Worm (Caenorhabditis elegans): Measurements from ENCODE around the gene W06H8.2.

W06H8.2 gene

DNA sequence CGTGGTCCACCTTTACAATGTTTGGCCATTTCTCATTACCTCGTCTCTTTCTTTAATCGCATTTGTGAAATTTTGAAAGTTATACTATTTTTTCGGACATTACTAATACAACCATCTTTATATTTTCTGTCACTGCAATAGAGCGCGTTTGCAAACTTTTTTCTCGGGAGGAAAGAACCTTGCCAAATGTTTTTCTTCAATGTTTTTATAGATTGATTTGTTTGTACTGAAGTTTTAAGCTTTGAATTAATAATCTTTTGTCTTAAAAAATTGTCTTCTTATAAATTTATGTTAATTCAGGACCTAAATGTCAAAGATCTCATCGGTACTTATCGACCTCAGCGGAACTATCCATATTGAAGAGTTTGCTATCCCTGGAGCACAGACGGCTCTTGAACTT, 28.3 kb downstream of the W06H8.2 start, which contains the start of gene K08B12.3:
K08B12.3 (plus strand) TSS at position 301 of the 400 bp plus-strand sequence.
- TF ChIP-seq unc-62 (GFP tag; optimal IDR thresholded peaks at IDR 0.05), result no peak

DNA sequence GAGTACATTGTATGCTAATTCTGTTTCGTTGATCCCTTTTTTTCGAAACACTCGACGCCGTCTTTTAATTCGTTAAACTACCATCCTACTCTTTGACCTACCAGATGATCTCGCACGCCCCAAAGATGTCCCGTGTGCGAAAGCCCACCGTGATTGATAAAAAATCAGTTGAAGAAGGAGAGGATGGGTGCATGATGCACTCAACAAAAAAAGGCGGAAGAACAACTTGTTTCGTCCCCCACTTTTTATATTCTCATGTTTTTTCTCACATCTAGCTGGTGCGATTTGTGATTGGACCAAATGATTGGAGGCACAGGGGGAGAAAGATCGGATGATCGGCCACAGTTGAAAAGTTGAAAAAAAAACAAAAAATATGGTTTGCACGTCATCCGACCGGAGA, 31.8 kb downstream of the W06H8.2 start:
- no peak for TF ChIP-seq unc-62 (GFP tag; optimal IDR thresholded peaks at IDR 0.05)

DNA sequence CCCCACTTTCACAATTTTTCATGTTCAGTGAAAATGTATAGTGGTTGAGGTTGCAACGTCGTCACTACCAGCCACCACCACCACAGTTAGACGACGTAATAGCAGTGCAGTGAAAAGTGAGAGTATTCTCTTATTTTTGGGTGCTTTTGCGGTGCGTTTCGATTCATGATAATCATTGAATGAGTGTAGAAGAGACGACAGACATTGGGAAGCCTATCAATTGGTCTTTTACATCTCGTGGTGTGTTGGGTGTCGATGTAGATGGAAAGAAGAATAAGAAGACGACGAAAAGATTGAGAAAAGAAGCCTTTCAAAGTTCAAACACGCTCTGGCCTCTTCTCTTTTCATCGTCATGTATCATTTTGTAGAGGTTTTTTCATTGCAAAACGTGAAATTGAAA, 33.3 kb downstream of the W06H8.2 start:
- no peak for TF ChIP-seq unc-62 (GFP tag; optimal IDR thresholded peaks at IDR 0.05)

DNA sequence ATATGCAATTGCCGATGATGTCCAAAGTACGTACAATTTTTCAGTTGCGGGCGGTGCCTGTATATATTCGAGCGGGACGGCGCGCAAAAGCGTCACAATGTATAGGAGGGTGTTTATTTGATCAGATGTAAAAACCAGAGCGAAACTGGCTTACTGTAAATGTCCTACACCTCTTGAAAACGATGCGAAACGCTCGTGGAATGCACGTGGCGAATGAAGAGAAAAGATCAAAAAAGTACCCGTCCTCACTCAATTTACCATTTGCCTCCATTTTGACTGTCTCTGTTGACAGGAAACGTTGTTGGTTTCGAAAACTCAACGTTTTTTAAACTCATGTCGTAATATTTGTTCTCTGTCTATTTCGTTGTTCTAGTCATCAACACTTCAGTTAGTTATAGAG, 34.2 kb downstream of the W06H8.2 start:
- TF ChIP-seq unc-62 (GFP tag; optimal IDR thresholded peaks at IDR 0.05), result no peak

DNA sequence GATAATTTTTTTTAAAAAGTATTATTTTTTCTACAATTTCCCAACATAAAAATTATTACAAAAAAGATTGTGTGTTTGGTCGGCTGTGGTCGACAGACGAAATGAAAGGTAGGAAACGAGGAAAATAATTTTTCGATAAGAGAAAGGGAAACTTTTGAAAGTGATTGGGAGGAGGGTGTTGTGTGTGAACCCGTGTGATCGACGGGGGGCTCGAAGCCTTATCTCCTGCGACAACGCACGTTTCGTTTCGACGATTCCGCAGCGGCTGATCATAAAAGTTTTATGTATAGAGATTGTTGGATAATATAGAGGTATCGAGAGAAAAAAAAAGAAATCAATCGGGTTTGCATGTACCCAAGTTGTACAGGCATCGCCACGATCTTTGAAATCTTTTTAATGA, 36.7 kb downstream of the W06H8.2 start:
- TF ChIP-seq unc-62 (GFP tag; optimal IDR thresholded peaks at IDR 0.05), result no peak

DNA sequence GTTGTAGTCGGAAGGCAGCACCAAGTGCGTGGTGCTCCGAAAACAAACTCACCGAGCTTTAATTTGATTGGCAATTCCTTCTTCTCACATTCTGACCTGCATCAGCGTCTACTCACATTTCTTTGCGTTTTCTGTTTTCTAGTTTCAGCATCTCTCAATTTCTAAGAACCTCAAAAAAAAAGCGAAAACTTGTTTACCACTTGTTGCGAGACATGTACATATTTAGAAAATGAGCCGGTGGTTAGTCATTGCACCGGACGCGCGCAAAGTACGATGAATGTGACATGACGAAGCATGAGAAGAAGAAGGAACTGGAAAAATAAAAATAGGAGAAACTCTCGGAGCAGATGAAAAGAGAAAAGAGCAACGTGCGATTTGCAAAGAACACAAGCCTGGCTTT, 38.1 kb downstream of the W06H8.2 start:
- no peak for TF ChIP-seq unc-62 (GFP tag; optimal IDR thresholded peaks at IDR 0.05)

DNA sequence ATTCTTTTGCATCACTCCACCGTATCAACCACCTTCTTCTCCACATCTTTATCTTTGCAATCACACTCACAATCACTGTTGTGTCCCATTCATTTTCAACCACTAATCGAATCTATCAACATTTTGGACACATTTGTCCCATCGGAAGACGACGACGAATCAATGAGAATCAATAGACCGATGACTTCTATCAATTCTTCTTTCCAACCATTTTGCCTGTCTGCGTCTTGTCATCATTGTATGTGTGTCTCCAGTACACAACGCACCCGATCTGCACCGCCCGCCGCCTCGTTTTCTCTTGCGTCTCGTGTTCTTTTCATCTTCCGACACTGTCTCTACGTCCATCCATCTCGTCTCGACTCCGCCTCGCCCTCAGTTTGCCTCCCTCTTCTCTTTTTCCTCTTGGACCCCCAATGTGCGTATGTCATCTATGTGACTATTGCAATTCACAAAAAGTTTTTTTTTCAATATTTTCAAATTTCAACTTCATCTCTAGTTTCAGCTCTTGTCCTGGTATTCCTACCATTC, 40.0 kb downstream of the W06H8.2 start, which contains the start of gene dmd-7:
dmd-7 (plus strand) TSS at position 478 of the 528 bp plus-strand sequence.
- no peak for TF ChIP-seq unc-62 (GFP tag; optimal IDR thresholded peaks at IDR 0.05)

DNA sequence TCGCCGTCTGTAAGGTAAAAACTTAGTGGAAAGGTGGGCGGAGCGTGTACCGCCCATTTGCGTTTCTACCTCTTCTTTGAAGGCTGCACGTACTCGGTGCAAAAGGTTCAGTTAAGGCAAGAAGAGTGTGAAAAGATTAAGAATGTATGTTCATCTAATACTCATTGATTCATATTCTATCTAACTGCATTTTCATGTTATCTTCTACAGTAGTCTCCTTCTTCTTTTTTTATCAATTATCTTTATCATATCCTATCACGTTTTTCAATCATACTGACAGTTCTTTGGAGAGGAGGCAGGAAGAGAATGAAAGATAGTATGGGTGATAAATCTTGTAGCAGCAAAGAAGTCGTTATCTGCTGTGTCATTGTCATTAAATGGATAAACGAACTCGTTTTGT, 40.8 kb downstream of the W06H8.2 start:
- TF ChIP-seq unc-62 (GFP tag; optimal IDR thresholded peaks at IDR 0.05), result no peak

DNA sequence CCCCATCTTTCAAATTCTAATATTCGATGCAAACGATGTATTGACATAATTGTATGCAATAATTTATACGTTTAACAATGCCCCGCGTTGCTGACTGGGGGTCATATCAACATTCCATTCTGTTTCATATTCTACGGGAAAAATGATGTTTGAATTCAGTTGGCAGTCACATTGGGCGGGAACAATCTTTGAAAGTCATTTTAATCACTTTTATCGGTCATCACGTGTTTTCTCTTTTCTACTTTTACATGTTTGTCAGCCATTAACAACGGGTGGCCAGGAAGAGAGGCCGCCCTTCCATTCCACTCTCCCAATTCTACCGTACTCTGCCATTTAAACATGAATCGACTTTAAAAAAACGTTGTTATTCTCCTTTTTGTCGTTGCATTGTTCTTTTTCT, 42.2 kb downstream of the W06H8.2 start:
- no peak for TF ChIP-seq unc-62 (GFP tag; optimal IDR thresholded peaks at IDR 0.05)

DNA sequence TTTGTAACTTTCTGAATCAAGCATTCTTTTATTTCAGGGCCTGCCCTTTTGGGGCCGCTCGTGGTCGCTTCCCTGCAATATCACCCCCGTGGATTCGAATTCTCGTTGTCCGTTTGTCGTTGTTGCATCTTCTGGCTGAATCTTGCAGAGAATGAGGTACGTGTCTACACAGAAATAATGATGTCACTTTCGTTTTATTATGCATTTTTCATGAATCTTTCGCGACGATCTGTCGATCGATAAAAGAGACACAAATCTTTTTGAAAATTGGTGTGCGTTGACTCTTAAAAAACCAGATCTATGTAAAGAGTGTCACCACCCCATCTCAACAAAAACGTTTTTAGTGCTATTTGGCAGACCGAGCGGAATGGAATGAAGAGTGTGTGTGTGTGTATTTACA, 42.6 kb downstream of the W06H8.2 start:
- TF ChIP-seq unc-62 (GFP tag; optimal IDR thresholded peaks at IDR 0.05), result no peak

DNA sequence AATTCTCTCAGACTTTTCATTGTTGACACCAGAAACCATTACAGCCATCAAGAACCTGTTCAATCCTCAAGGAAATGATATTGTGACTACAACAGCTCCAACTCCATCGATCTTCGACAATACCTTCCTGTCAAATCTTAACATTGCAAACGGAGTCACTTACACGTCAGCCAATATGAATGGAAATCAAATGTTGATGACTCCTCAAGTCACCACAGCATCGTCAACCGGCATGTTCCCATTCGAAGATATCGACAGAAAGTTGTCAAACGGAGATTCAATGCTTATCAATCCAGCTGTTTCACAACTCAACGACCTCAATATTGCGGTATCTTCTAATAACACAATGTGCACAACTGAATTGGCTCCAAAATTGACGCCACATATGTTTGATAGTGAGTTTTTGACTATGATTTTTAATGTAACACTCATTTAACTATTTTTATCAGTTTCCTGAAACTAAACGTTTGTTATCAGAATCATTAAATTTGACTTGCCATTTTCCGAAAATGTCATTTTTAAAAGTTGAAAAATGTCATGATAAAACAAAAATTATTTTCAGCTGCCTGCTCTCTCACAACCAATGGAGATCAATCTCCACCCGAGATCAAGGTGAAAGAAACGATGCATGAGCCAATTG, 44.5 kb downstream of the W06H8.2 start:
- TF ChIP-seq unc-62 (GFP tag; optimal IDR thresholded peaks at IDR 0.05), result no peak

DNA sequence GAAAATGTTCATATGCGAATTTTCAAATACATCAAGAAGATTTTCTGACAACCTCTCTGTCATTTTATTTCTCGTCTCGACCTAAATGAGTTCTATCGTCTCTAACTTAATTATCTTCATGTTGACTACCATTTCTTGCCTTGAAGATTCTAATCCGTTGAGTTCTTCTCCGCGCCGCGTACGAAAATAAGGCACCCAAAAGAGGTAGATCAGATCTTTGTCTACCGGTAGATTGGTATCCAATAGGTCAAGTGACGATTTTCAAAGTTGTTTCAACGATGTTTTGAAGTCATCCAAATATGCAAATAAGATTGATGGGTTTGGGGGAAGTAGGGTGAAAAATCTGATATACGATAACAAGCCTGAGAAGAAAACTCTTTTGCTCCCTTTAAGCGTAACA, 47.4 kb downstream of the W06H8.2 start:
- no peak for TF ChIP-seq unc-62 (GFP tag; optimal IDR thresholded peaks at IDR 0.05)
